Worm (Caenorhabditis elegans) whole organism, L3 larva: Measurements from ENCODE around the gene irld-50.

Experiments used
- ZK546.5 ChIP-seq: sonication (generic microtip); optimal IDR thresholded peaks from 2 replicates; lab custom pipeline; 2017; ENCODE audit warnings: missing biosample characterization, missing genetic modification characterization
- aly-2 ChIP-seq: fragments of 150-350 bp; optimal IDR thresholded peaks from 2 replicates; lab custom pipeline; 2014; ENCODE audit warnings: missing biosample characterization, missing genetic modification characterization
- ama-1 ChIP-seq: fragments of 150-350 bp; optimal IDR thresholded peaks from 2 replicates; lab custom pipeline; 2018
- ceh-28 ChIP-seq: fragments of 150-350 bp; optimal IDR thresholded peaks from 2 replicates; lab custom pipeline; 2014; ENCODE audit warnings: missing biosample characterization, missing genetic modification reagents, missing genetic modification characterization
- ceh-9 ChIP-seq: sonication (generic microtip); optimal IDR thresholded peaks from 2 replicates; lab custom pipeline; 2018; ENCODE audit warnings: missing biosample characterization, missing genetic modification characterization
- egl-27 ChIP-seq: sonication (generic microtip); optimal IDR thresholded peaks from 4 replicates; lab custom pipeline; 2017; ENCODE audit warnings: missing biosample characterization, missing genetic modification reagents, missing genetic modification characterization
- egl-5 ChIP-seq: fragments of 150-350 bp; optimal IDR thresholded peaks from 2 replicates; lab custom pipeline; 2017; ENCODE audit warnings: missing biosample characterization, missing genetic modification reagents, missing genetic modification characterization, inconsistent platforms
- elt-1 ChIP-seq: fragments of 150-350 bp; optimal IDR thresholded peaks from 2 replicates; lab custom pipeline; 2014; ENCODE audit warnings: missing biosample characterization, missing genetic modification characterization
- elt-2 ChIP-seq: sonication (generic microtip); optimal IDR thresholded peaks from 2 replicates; lab custom pipeline; 2016; ENCODE audit warnings: missing genetic modification reagents, mild to moderate bottlenecking, missing genetic modification characterization, missing compliant biosample characterization
- elt-3 ChIP-seq, 3 experiments: fragments of 150-350 bp in 1 of 3; sonication (generic microtip) in 2 of 3; optimal IDR thresholded peaks; 2 replicates in 2 of 3; 4 replicates in 1 of 3; lab custom pipeline; 2014 to 2017; ENCODE audit warnings: missing biosample characterization in 3 of 3, missing genetic modification characterization in 3 of 3
- fkh-10 ChIP-seq: sonication (generic microtip); optimal IDR thresholded peaks from 2 replicates; lab custom pipeline; 2017; ENCODE audit warnings: missing biosample characterization, missing genetic modification reagents, missing genetic modification characterization
- fkh-2 ChIP-seq: fragments of 150-350 bp; optimal IDR thresholded peaks from 2 replicates; lab custom pipeline; 2014; ENCODE audit warnings: missing biosample characterization, missing genetic modification reagents, missing genetic modification characterization
- hmg-11 ChIP-seq: sonication (generic microtip); optimal IDR thresholded peaks from 2 replicates; lab custom pipeline; 2016; ENCODE audit warnings: missing genetic modification characterization, missing compliant biosample characterization
- lin-15B ChIP-seq: fragments of 150-350 bp; optimal IDR thresholded peaks from 2 replicates; lab custom pipeline; 2014; ENCODE audit warnings: missing biosample characterization, missing genetic modification characterization
- lin-39 ChIP-seq: fragments of 150-350 bp; optimal IDR thresholded peaks from 2 replicates; lab custom pipeline; 2018; ENCODE audit warnings: missing biosample characterization, missing genetic modification reagents, missing genetic modification characterization
- lsy-12 ChIP-seq: sonication (generic microtip); optimal IDR thresholded peaks from 2 replicates; lab custom pipeline; 2016; ENCODE audit warnings: mild to moderate bottlenecking, missing genetic modification characterization, missing compliant biosample characterization
- mdl-1 ChIP-seq: fragments of 150-350 bp; optimal IDR thresholded peaks from 2 replicates; lab custom pipeline; 2014; ENCODE audit warnings: missing biosample characterization, missing genetic modification characterization
- nfya-1 ChIP-seq: sonication (generic microtip); optimal IDR thresholded peaks from 2 replicates; lab custom pipeline; 2017; ENCODE audit warnings: missing genetic modification characterization, mild to moderate bottlenecking, missing compliant biosample characterization, antibody characterized with exemption, moderate library complexity; ENCODE audit not compliant: insufficient read depth
- nhr-11 ChIP-seq: fragments of 150-350 bp; optimal IDR thresholded peaks from 2 replicates; lab custom pipeline; 2014; ENCODE audit warnings: missing biosample characterization, missing genetic modification characterization
- nhr-23 ChIP-seq: fragments of 150-350 bp; optimal IDR thresholded peaks from 2 replicates; lab custom pipeline; 2014; ENCODE audit warnings: missing biosample characterization, missing genetic modification reagents, missing genetic modification characterization
- nhr-28 ChIP-seq: fragments of 150-350 bp; optimal IDR thresholded peaks from 2 replicates; lab custom pipeline; 2014; ENCODE audit warnings: missing biosample characterization, missing genetic modification characterization
- nhr-67 ChIP-seq: fragments of 150-350 bp; optimal IDR thresholded peaks from 2 replicates; lab custom pipeline; 2014; ENCODE audit warnings: missing biosample characterization, missing genetic modification characterization
- nhr-77 ChIP-seq: fragments of 150-350 bp; optimal IDR thresholded peaks from 2 replicates; lab custom pipeline; 2014; ENCODE audit warnings: missing biosample characterization, missing genetic modification characterization
- pha-4 ChIP-seq: fragments of 150-350 bp; optimal IDR thresholded peaks from 2 replicates; lab custom pipeline; 2014; ENCODE audit warnings: missing biosample characterization, missing genetic modification reagents, missing genetic modification characterization
- pqm-1 ChIP-seq: fragments of 150-350 bp; optimal IDR thresholded peaks from 2 replicates; lab custom pipeline; 2017; ENCODE audit warnings: missing biosample characterization, missing genetic modification characterization, inconsistent platforms
- sea-2 ChIP-seq: fragments of 150-350 bp; sonication (generic microtip); optimal IDR thresholded peaks from 4 replicates; lab custom pipeline; 2014; ENCODE audit warnings: missing biosample characterization, missing genetic modification reagents, missing genetic modification characterization
- skn-1 ChIP-seq: fragments of 150-350 bp; optimal IDR thresholded peaks from 2 replicates; lab custom pipeline; 2014; ENCODE audit warnings: missing biosample characterization, missing genetic modification characterization
- snpc-4 ChIP-seq: fragments of 150-350 bp; optimal IDR thresholded peaks from 2 replicates; lab custom pipeline; 2014; ENCODE audit warnings: missing biosample characterization, missing genetic modification characterization
- unc-39 ChIP-seq: sonication (generic microtip); optimal IDR thresholded peaks from 4 replicates; lab custom pipeline; 2017; ENCODE audit warnings: missing biosample characterization, missing genetic modification characterization
- zag-1 ChIP-seq: fragments of 150-350 bp; optimal IDR thresholded peaks from 2 replicates; lab custom pipeline; 2014; ENCODE audit warnings: missing biosample characterization, missing genetic modification characterization
- ztf-11 ChIP-seq: fragments of 150-350 bp; optimal IDR thresholded peaks from 2 replicates; lab custom pipeline; 2014; ENCODE audit warnings: missing biosample characterization, missing genetic modification characterization
- ztf-4 ChIP-seq: fragments of 150-350 bp; optimal IDR thresholded peaks from 2 replicates; lab custom pipeline; 2014; ENCODE audit warnings: missing biosample characterization, missing genetic modification characterization

The irld-50 gene

ce11 chrII:2987854-2988350 is 44.0 kb upstream of the irld-50 start, which contains the start of gene lido-7:
TSS of gene lido-7 (plus strand) at chrII:2988300.
- TF ChIP-seq lsy-12 (tag; lab: Kevin White, UChicago) (no peak), ZK546.5 (no peak), nhr-67 (no peak), snpc-4 (tag; lab: Kevin White, UChicago) (no peak), lin-39 (tag; lab: Kevin White, UChicago) (peak; percentile 68), sea-2 (no peak), hmg-11 (tag; lab: Kevin White, UChicago) (peak; percentile 64), ceh-9 (no peak), elt-1 (tag; lab: Kevin White, UChicago) (no peak), egl-27 (no peak), nfya-1 (peak; percentile 51), egl-5 (tag; lab: Kevin White, UChicago) (no peak), ztf-11 (tag; lab: Kevin White, UChicago) (no peak), pha-4 (tag; lab: Kevin White, UChicago) (peak; percentile 44), lin-15B (tag; lab: Kevin White, UChicago) (peak; percentile 58), nhr-23 (peak; percentile 15), nhr-77 (tag; lab: Kevin White, UChicago) (no peak), elt-2 (tag; lab: Kevin White, UChicago) (peak; percentile 36)

- no peak for TF ChIP-seq hmg-11 (tag; lab: Kevin White, UChicago)
- TF ChIP-seq nhr-77 (tag; lab: Kevin White, UChicago) = no peak
- TF ChIP-seq snpc-4 (tag; lab: Kevin White, UChicago) = peak; percentile 24
Observed at ce11 chrII:2987122-2987556, 43.3 kb upstream of the irld-50 start.

DNA sequence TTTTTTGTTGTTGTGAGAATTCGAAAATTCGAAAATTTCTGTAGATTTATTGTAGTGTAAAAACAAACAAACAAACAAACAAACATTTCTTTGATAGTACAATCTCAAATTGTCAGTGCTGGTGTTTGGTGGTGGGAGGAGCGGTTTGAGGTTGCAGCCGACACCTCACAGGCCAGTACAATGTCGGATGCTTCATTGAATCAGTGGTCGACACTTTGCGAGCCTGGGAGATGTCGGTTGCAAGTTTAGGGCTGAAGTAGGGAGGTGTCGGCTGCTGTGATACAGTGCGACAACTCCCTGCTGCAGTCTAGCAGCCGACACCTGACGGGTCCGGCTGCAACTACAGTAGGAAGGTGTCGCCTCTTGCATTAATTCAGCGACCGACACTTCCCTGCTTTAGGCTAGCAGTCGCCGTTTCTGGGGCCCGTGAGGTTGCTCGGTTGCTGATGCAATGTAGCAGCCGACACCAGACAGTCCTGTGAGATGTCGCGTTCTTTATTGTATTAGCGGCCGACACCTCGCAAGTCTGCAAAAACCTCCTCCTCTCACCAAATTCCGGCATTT is 42.2 kb upstream of the irld-50 start:
- TF ChIP-seq elt-3 (tag; optimal IDR thresholded peaks at IDR 0.05; lab: Kevin White, UChicago) = no peak
- peak; percentile 43 for TF ChIP-seq snpc-4 (tag; lab: Kevin White, UChicago)

- no peak for TF ChIP-seq pha-4 (tag; lab: Kevin White, UChicago)
- no peak for TF ChIP-seq unc-39 (tag; lab: Kevin White, UChicago)
- TF ChIP-seq fkh-10 = no peak
- TF ChIP-seq nhr-67 = no peak
- TF ChIP-seq zag-1 (tag; lab: Kevin White, UChicago) = no peak
- no peak for TF ChIP-seq pqm-1 (tag; lab: Kevin White, UChicago)
Observed at ce11 chrII:2985446-2985845, 41.6 kb upstream of the irld-50 start.

DNA sequence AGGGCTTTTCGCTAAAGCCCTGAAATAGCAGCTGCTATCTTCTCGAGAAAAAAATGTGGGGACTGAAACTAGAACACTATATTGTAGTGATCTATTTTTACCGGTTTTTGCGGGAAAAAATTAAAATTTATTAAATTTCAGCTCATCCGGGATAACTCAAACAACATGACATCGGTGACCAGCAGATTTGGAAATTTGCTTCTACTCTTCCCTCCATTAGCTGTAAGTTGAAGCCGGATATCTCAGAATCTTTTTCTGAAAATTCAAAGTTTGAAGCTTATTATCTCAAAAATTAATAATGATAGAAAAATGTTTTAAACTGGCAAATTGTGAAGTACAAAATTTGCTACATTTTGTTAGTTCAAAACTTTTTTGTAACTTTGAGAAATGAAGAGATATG is 40.5 kb upstream of the irld-50 start:
- TF ChIP-seq snpc-4 (tag; lab: Kevin White, UChicago) = no peak
- TF ChIP-seq elt-1 (tag; lab: Kevin White, UChicago) = no peak
- TF ChIP-seq ama-1 (lab: Kevin White, UChicago) = no peak
- TF ChIP-seq egl-27 = no peak
- no peak for TF ChIP-seq zag-1 (tag; lab: Kevin White, UChicago)
- no peak for TF ChIP-seq fkh-2 (tag; lab: Kevin White, UChicago)
- TF ChIP-seq pqm-1 (tag; lab: Kevin White, UChicago) = no peak
- no peak for TF ChIP-seq nhr-28 (tag; lab: Kevin White, UChicago)
- no peak for TF ChIP-seq elt-2 (tag; lab: Kevin White, UChicago)
- no peak for TF ChIP-seq ztf-4 (tag; lab: Kevin White, UChicago)
- TF ChIP-seq ceh-28 (tag; lab: Kevin White, UChicago) = no peak
- TF ChIP-seq aly-2 (tag; lab: Kevin White, UChicago) = no peak
- no peak for TF ChIP-seq fkh-10
- TF ChIP-seq nhr-11 (tag; lab: Kevin White, UChicago) = no peak
- TF ChIP-seq skn-1 (tag; lab: Kevin White, UChicago) = no peak
- no peak for TF ChIP-seq nhr-77 (tag; lab: Kevin White, UChicago)
- TF ChIP-seq pha-4 (tag; lab: Kevin White, UChicago) = no peak
- no peak for TF ChIP-seq nfya-1
- no peak for TF ChIP-seq ztf-11 (tag; lab: Kevin White, UChicago)
- TF ChIP-seq mdl-1 = no peak
